Worm (Caenorhabditis elegans) whole organism, L3 larva: ENCODE results near the gene twk-20.

Source experiments
- R02D3.7 ChIP-seq: fragments of 150-350 bp; optimal IDR thresholded peaks from 2 replicates; lab custom pipeline; 2014; ENCODE audit warnings: missing biosample characterization, missing genetic modification characterization
- fos-1 ChIP-seq: fragments of 150-350 bp; optimal IDR thresholded peaks from 2 replicates; lab custom pipeline; 2014; ENCODE audit warnings: missing biosample characterization, missing genetic modification characterization
- nhr-25 ChIP-seq: sonication (generic microtip); optimal IDR thresholded peaks from 2 replicates; lab custom pipeline; 2017; ENCODE audit warnings: missing biosample characterization, missing genetic modification characterization

- TF ChIP-seq fos-1 (tag; lab: Kevin White, UChicago) = no peak
- no peak for TF ChIP-seq R02D3.7
- no peak for TF ChIP-seq nhr-25 (tag; lab: Kevin White, UChicago)
Measured at ce11 chrX:13687655-13688054, 48.0 kb downstream of the twk-20 start, which contains the start of gene adm-2.
